Worm (Caenorhabditis elegans) whole organism, young adult: Measurements from ENCODE around the gene sri-61.
"Not testable (repeated sequence)": the region's sequence is repeated elsewhere in the genome, so short reads cannot be mapped to it uniquely, and the experiment has no call there.

Source experiments
- die-1 ChIP-seq: sonication (generic microtip); optimal IDR thresholded peaks from 2 replicates; lab custom pipeline; 2016; ENCODE audit warnings: missing genotype, mild to moderate bottlenecking, missing genetic modification characterization, missing compliant biosample characterization
- pha-4 ChIP-seq: fragments of 150-350 bp; sonication (generic microtip); optimal IDR thresholded peaks from 2 replicates; lab custom pipeline; 2014; ENCODE audit warnings: missing biosample characterization, missing genetic modification reagents, missing genetic modification characterization
- rcor-1 ChIP-seq: fragments of 200-800 bp; sonication (Bioruptor generic); IDR thresholded peaks from 2 replicates; pipeline ENCODE4 v1.3.6; 2022; ENCODE audit warnings: missing genetic modification reagents, missing genetic modification characterization, missing compliant biosample characterization
- rec-8 ChIP-seq, 2 experiments: sonication (generic microtip); optimal IDR thresholded peaks; 2 replicates each; lab custom pipeline; 2016; ENCODE audit warnings: mild to moderate bottlenecking in 2 of 2, missing genetic modification characterization in 2 of 2, missing genetic modification reagents in 2 of 2, missing genotype in 2 of 2, missing biosample characterization in 1 of 2, missing compliant biosample characterization in 1 of 2, moderate library complexity in 1 of 2
- sdz-38 ChIP-seq: sonication (generic microtip); optimal IDR thresholded peaks from 2 replicates; lab custom pipeline; 2016; ENCODE audit warnings: missing genotype, missing genetic modification characterization, missing compliant biosample characterization
- sptf-2 ChIP-seq: fragments of 200-800 bp; sonication (Bioruptor generic); optimal IDR thresholded peaks from 2 replicates; lab custom pipeline; 2018; ENCODE audit warnings: mild to moderate bottlenecking, missing genetic modification characterization, missing compliant biosample characterization
- unc-62 ChIP-seq: fragments of 150-350 bp; optimal IDR thresholded peaks from 2 replicates; lab custom pipeline; 2014; ENCODE audit warnings: missing biosample characterization, missing genetic modification reagents, missing genetic modification characterization

DNA sequence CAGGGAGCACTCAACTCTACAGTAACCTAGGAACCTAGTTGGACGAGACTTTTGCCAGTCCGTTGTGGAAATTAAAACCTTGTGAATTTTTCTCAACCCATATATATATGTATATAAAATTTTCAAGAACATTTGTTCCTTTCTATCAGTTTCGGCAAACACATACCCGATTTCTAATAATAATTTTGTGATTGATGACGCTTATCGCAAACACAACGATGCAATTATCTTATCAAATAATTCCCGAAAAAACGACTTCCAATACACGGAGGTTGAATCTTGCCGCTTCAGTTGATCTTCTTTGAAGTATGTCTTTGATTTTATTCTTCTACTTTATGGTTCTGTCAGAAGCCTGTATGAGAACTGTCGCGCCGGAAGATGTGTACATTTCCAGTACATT, 35.0 kb downstream of the sri-61 start, which contains the start of gene F22E5.2:
- not testable (repeated sequence) for TF ChIP-seq rcor-1; unc-62; rec-8 (tag; optimal IDR thresholded peaks at IDR 0.05; lab: Kevin White, UChicago); sptf-2 (GFP tag; lab: Kevin White, UChicago); sdz-38 (tag; lab: Kevin White, UChicago); pha-4 (tag; lab: Kevin White, UChicago); die-1 (tag; lab: Kevin White, UChicago)
